Worm (Caenorhabditis elegans) whole organism, late embryonic: Measurements from ENCODE around the gene let-756.

Experiments used
- C38D4.7 ChIP-seq: fragments of 200-800 bp; sonication (Bioruptor generic); optimal IDR thresholded peaks from 2 replicates; lab custom pipeline; 2018; ENCODE audit warnings: mild to moderate bottlenecking, missing genetic modification characterization, moderate library complexity, missing compliant biosample characterization
- F13H6.1 ChIP-seq: sonication (generic microtip); optimal IDR thresholded peaks from 2 replicates; lab custom pipeline; 2016; ENCODE audit warnings: missing genetic modification characterization, missing compliant biosample characterization
- K02D7.2 ChIP-seq: sonication (generic microtip); optimal IDR thresholded peaks from 2 replicates; lab custom pipeline; 2017; ENCODE audit warnings: mild to moderate bottlenecking, missing genetic modification characterization, missing compliant biosample characterization
- K09A11.1 ChIP-seq: sonication (generic microtip); optimal IDR thresholded peaks from 2 replicates; lab custom pipeline; 2017; ENCODE audit warnings: antibody characterized with exemption, mild to moderate bottlenecking, missing genetic modification characterization, missing compliant biosample characterization; ENCODE audit not compliant: insufficient read depth
- T23F11.4 ChIP-seq: fragments of 200-800 bp; sonication (Bioruptor generic); optimal IDR thresholded peaks from 2 replicates; lab custom pipeline; 2018; ENCODE audit warnings: mild to moderate bottlenecking, missing genetic modification characterization, missing compliant biosample characterization
- Y22D7AL.16 ChIP-seq: sonication (generic microtip); optimal IDR thresholded peaks from 2 replicates; lab custom pipeline; 2016; ENCODE audit warnings: missing genetic modification characterization, missing compliant biosample characterization
- ahr-1 ChIP-seq: sonication (generic microtip); optimal IDR thresholded peaks from 2 replicates; lab custom pipeline; 2016; ENCODE audit warnings: missing genetic modification characterization, missing compliant biosample characterization
- ceh-14 ChIP-seq: sonication (generic microtip); optimal IDR thresholded peaks from 2 replicates; lab custom pipeline; 2016; ENCODE audit warnings: missing genotype, missing genetic modification characterization, missing compliant biosample characterization
- ceh-18 ChIP-seq: sonication (generic microtip); optimal IDR thresholded peaks from 2 replicates; lab custom pipeline; 2016; ENCODE audit warnings: missing genetic modification characterization, missing compliant biosample characterization
- ceh-30 ChIP-seq: fragments of 150-350 bp; optimal IDR thresholded peaks from 2 replicates; lab custom pipeline; 2014; ENCODE audit warnings: missing biosample characterization, missing genetic modification characterization
- ceh-34 ChIP-seq: sonication (generic microtip); optimal IDR thresholded peaks from 2 replicates; lab custom pipeline; 2016; ENCODE audit warnings: mild to moderate bottlenecking, missing genetic modification characterization, missing compliant biosample characterization
- ceh-45 ChIP-seq: fragments of 200-800 bp; sonication (Bioruptor generic); IDR thresholded peaks from 2 replicates; pipeline ENCODE4 v1.3.6; 2022; ENCODE audit warnings: missing genetic modification reagents, missing genetic modification characterization, missing compliant biosample characterization
- ceh-48 ChIP-seq: sonication (generic microtip); optimal IDR thresholded peaks from 2 replicates; lab custom pipeline; 2016; ENCODE audit warnings: missing genetic modification characterization, inconsistent platforms, missing compliant biosample characterization
- ceh-9 ChIP-seq: sonication (generic microtip); optimal IDR thresholded peaks from 2 replicates; lab custom pipeline; 2016; ENCODE audit warnings: mild to moderate bottlenecking, missing genetic modification characterization, inconsistent platforms, missing compliant biosample characterization
- che-1 ChIP-seq: sonication (generic microtip); optimal IDR thresholded peaks from 2 replicates; lab custom pipeline; 2016; ENCODE audit warnings: mild to moderate bottlenecking, missing genetic modification characterization, missing compliant biosample characterization
- dmd-4 ChIP-seq: sonication (generic microtip); optimal IDR thresholded peaks from 2 replicates; lab custom pipeline; 2016; ENCODE audit warnings: borderline replicate concordance, missing genetic modification characterization, missing compliant biosample characterization
- dve-1 ChIP-seq: sonication (generic microtip); optimal IDR thresholded peaks from 2 replicates; lab custom pipeline; 2017; ENCODE audit warnings: antibody characterized with exemption, mild to moderate bottlenecking, missing genetic modification characterization, missing compliant biosample characterization
- elt-2 ChIP-seq: sonication (generic microtip); optimal IDR thresholded peaks from 2 replicates; lab custom pipeline; 2016; ENCODE audit warnings: missing genetic modification reagents, missing genetic modification characterization, missing compliant biosample characterization
- elt-4 ChIP-seq: sonication (generic microtip); optimal IDR thresholded peaks from 2 replicates; lab custom pipeline; 2016; ENCODE audit warnings: missing genetic modification characterization, missing compliant biosample characterization
- ets-4 ChIP-seq: sonication (generic microtip); optimal IDR thresholded peaks from 2 replicates; lab custom pipeline; 2016; ENCODE audit warnings: missing genetic modification characterization, missing compliant biosample characterization
- eyg-1 ChIP-seq: sonication (generic microtip); optimal IDR thresholded peaks from 2 replicates; lab custom pipeline; 2016; ENCODE audit warnings: missing genotype, missing genetic modification characterization, missing compliant biosample characterization
- fax-1 ChIP-seq: sonication (generic microtip); optimal IDR thresholded peaks from 2 replicates; lab custom pipeline; 2016; ENCODE audit warnings: missing genotype, missing genetic modification characterization, missing compliant biosample characterization
- fkh-6 ChIP-seq: sonication (generic microtip); optimal IDR thresholded peaks from 2 replicates; lab custom pipeline; 2016; ENCODE audit warnings: missing genetic modification characterization, missing compliant biosample characterization
- gmeb-2 ChIP-seq: sonication (generic microtip); optimal IDR thresholded peaks from 2 replicates; lab custom pipeline; 2016; ENCODE audit warnings: missing genetic modification characterization, inconsistent platforms, missing compliant biosample characterization
- hlh-13 ChIP-seq: fragments of 200-800 bp; sonication (Bioruptor generic); optimal IDR thresholded peaks from 2 replicates; lab custom pipeline; 2018; ENCODE audit warnings: mild to moderate bottlenecking, missing genetic modification characterization, missing compliant biosample characterization
- hlh-30 ChIP-seq: sonication (generic microtip); optimal IDR thresholded peaks from 2 replicates; lab custom pipeline; 2017; ENCODE audit warnings: antibody characterized with exemption, missing genetic modification characterization, missing compliant biosample characterization; ENCODE audit not compliant: insufficient read depth
- hlh-6 ChIP-seq: sonication (generic microtip); optimal IDR thresholded peaks from 2 replicates; lab custom pipeline; 2016; ENCODE audit warnings: missing genotype, missing genetic modification characterization, missing compliant biosample characterization
- hlh-8 ChIP-seq: sonication (generic microtip); optimal IDR thresholded peaks from 2 replicates; lab custom pipeline; 2016; ENCODE audit warnings: missing genotype, missing genetic modification characterization, missing compliant biosample characterization
- lim-6 ChIP-seq: sonication (generic microtip); optimal IDR thresholded peaks from 2 replicates; lab custom pipeline; 2016; ENCODE audit warnings: missing genetic modification characterization, missing compliant biosample characterization
- lin-11 ChIP-seq: fragments of 200-800 bp; sonication (Bioruptor generic); optimal IDR thresholded peaks from 2 replicates; lab custom pipeline; 2018; ENCODE audit warnings: mild to moderate bottlenecking, missing genetic modification characterization, missing compliant biosample characterization
- madf-2 ChIP-seq: sonication (generic microtip); optimal IDR thresholded peaks from 2 replicates; lab custom pipeline; 2017; ENCODE audit warnings: missing genetic modification characterization, missing compliant biosample characterization
- mec-3 ChIP-seq: sonication (generic microtip); optimal IDR thresholded peaks from 2 replicates; lab custom pipeline; 2016; ENCODE audit warnings: borderline replicate concordance, missing genetic modification characterization, missing compliant biosample characterization
- nfya-1 ChIP-seq: sonication (generic microtip); optimal IDR thresholded peaks from 2 replicates; lab custom pipeline; 2017; ENCODE audit warnings: missing genetic modification characterization, mild to moderate bottlenecking, missing compliant biosample characterization, antibody characterized with exemption, moderate library complexity
- nhr-232 ChIP-seq: sonication (generic microtip); optimal IDR thresholded peaks from 2 replicates; lab custom pipeline; 2016; ENCODE audit warnings: missing genetic modification characterization, missing compliant biosample characterization
- npax-4 ChIP-seq: sonication (generic microtip); optimal IDR thresholded peaks from 2 replicates; lab custom pipeline; 2016; ENCODE audit warnings: missing genetic modification characterization, missing compliant biosample characterization
- odd-2 ChIP-seq: sonication (generic microtip); optimal IDR thresholded peaks from 2 replicates; lab custom pipeline; 2017; ENCODE audit warnings: antibody characterized with exemption, mild to moderate bottlenecking, missing genetic modification characterization, missing compliant biosample characterization
- pag-3 ChIP-seq: sonication (generic microtip); optimal IDR thresholded peaks from 2 replicates; lab custom pipeline; 2016; ENCODE audit warnings: missing compliant biosample characterization, missing genetic modification characterization, borderline replicate concordance
- pat-9 ChIP-seq: fragments of 200-800 bp; sonication (Bioruptor generic); optimal IDR thresholded peaks from 2 replicates; lab custom pipeline; 2018; ENCODE audit warnings: mild to moderate bottlenecking, missing genetic modification characterization, moderate library complexity, missing compliant biosample characterization
- pax-1 ChIP-seq: fragments of 150-350 bp; optimal IDR thresholded peaks from 2 replicates; lab custom pipeline; 2014; ENCODE audit warnings: missing biosample characterization, missing genetic modification characterization
- pha-2 ChIP-seq: sonication (generic microtip); optimal IDR thresholded peaks from 2 replicates; lab custom pipeline; 2017; ENCODE audit warnings: mild to moderate bottlenecking, missing genetic modification characterization, missing compliant biosample characterization
- pha-4 ChIP-seq: fragments of 150-350 bp; optimal IDR thresholded peaks from 2 replicates; lab custom pipeline; 2018; ENCODE audit warnings: missing biosample characterization, missing genetic modification reagents, missing genetic modification characterization
- pqm-1 ChIP-seq: sonication (generic microtip); optimal IDR thresholded peaks from 2 replicates; lab custom pipeline; 2016; ENCODE audit warnings: missing genetic modification characterization, missing compliant biosample characterization
- pros-1 ChIP-seq: fragments of 150-350 bp; optimal IDR thresholded peaks from 2 replicates; lab custom pipeline; 2014; ENCODE audit warnings: missing biosample characterization, missing genetic modification reagents, missing genetic modification characterization
- rnt-1 ChIP-seq: sonication (generic microtip); optimal IDR thresholded peaks from 2 replicates; lab custom pipeline; 2016; ENCODE audit warnings: missing genetic modification characterization, missing compliant biosample characterization
- sdc-2 ChIP-seq: sonication (generic microtip); optimal IDR thresholded peaks from 2 replicates; lab custom pipeline; 2016; ENCODE audit warnings: missing genotype, missing genetic modification characterization, missing compliant biosample characterization
- sox-2 ChIP-seq: fragments of 200-800 bp; sonication (Bioruptor generic); IDR thresholded peaks from 2 replicates; pipeline ENCODE4 v1.3.6; 2022; ENCODE audit warnings: missing genetic modification reagents, missing genetic modification characterization, missing compliant biosample characterization
- sox-4 ChIP-seq: sonication (generic microtip); optimal IDR thresholded peaks from 2 replicates; lab custom pipeline; 2017; ENCODE audit warnings: mild to moderate bottlenecking, missing genetic modification characterization, inconsistent platforms, missing compliant biosample characterization
- syd-9 ChIP-seq: sonication (generic microtip); optimal IDR thresholded peaks from 2 replicates; lab custom pipeline; 2016; ENCODE audit warnings: mild to moderate bottlenecking, missing genetic modification characterization, moderate library complexity, missing compliant biosample characterization
- unc-3 ChIP-seq, 2 experiments: fragments of 200-800 bp in 1 of 2; sonication (Bioruptor generic) in 1 of 2; sonication (generic microtip) in 1 of 2; conservative IDR thresholded peaks in 1 of 2; optimal IDR thresholded peaks in 1 of 2; 2 replicates each; pipeline versions ENCODE4 v1.3.6 to Lab custom; 2016 to 2022; ENCODE audit warnings: missing compliant biosample characterization in 2 of 2, missing genetic modification characterization in 2 of 2, missing genetic modification reagents in 1 of 2
- unc-55 ChIP-seq: sonication (generic microtip); optimal IDR thresholded peaks from 2 replicates; lab custom pipeline; 2017; ENCODE audit warnings: missing biosample characterization, missing genetic modification reagents, missing genetic modification characterization
- zip-5 ChIP-seq: sonication (generic microtip); optimal IDR thresholded peaks from 2 replicates; lab custom pipeline; 2016; ENCODE audit warnings: missing genetic modification characterization, missing compliant biosample characterization
- ztf-16 ChIP-seq: sonication (generic microtip); optimal IDR thresholded peaks from 2 replicates; lab custom pipeline; 2017; ENCODE audit warnings: missing genetic modification characterization, missing compliant biosample characterization

The let-756 gene

ce11 chrIII:6453665-6454064 lies 46.7 kb downstream of the let-756 start:
- no peak for TF ChIP-seq dmd-4
- TF ChIP-seq elt-2 (tag; lab: Kevin White, UChicago), result peak; percentile 80
- TF ChIP-seq ahr-1 (tag; lab: Kevin White, UChicago), result no peak
- TF ChIP-seq hlh-6 (tag; lab: Kevin White, UChicago), result no peak
- TF ChIP-seq Y22D7AL.16 (tag; lab: Kevin White, UChicago), result no peak
- TF ChIP-seq che-1 (tag; lab: Kevin White, UChicago), result peak; percentile 22
- TF ChIP-seq gmeb-2 (tag; lab: Kevin White, UChicago), result peak; percentile 55
- 0 out of 2 replicates have a peak, but pooled peaks have one; percentile 23 for TF ChIP-seq sox-2
- peak; percentile 74 for TF ChIP-seq ztf-16 (tag; lab: Kevin White, UChicago)
- peak; percentile 87 for TF ChIP-seq ceh-34 (tag; lab: Kevin White, UChicago)
- peak; percentile 83 for TF ChIP-seq nfya-1 (tag; lab: Kevin White, UChicago)
- peak; percentile 41 for TF ChIP-seq madf-2 (tag; lab: Kevin White, UChicago)
- TF ChIP-seq odd-2 (tag; lab: Kevin White, UChicago), result no peak
- TF ChIP-seq ceh-30 (tag; lab: Kevin White, UChicago), result peak; percentile 37
- TF ChIP-seq sdc-2, result peak; percentile 55
- no peak for TF ChIP-seq elt-4 (tag; lab: Kevin White, UChicago)
- TF ChIP-seq mec-3 (tag; lab: Kevin White, UChicago), result no peak
- TF ChIP-seq hlh-13, result peak; percentile 51
- no peak for TF ChIP-seq zip-5
- TF ChIP-seq lin-11 (tag; lab: Kevin White, UChicago), result peak; percentile 5
- TF ChIP-seq fkh-6 (tag; lab: Kevin White, UChicago), result peak; percentile 56
- TF ChIP-seq pha-2, result peak; percentile 17
- TF ChIP-seq pag-3, result no peak
- TF ChIP-seq fax-1 (tag; lab: Kevin White, UChicago), result peak; percentile 40
- TF ChIP-seq K09A11.1 (tag; lab: Kevin White, UChicago), result peak; percentile 19
- peak; percentile 32 for TF ChIP-seq C38D4.7 (GFP tag; lab: Kevin White, UChicago)
- peak; percentile 14 for TF ChIP-seq pros-1 (tag; lab: Kevin White, UChicago)
- peak; percentile 32 for TF ChIP-seq pqm-1 (tag; lab: Kevin White, UChicago)
- TF ChIP-seq F13H6.1 (tag; lab: Kevin White, UChicago), result peak; percentile 54
- TF ChIP-seq K02D7.2, result no peak
- no peak for TF ChIP-seq unc-3 (GFP tag; conservative IDR thresholded peaks at IDR 0.05; lab: Robert Waterston, UW)
- peak; percentile 36 for TF ChIP-seq unc-3 (tag; optimal IDR thresholded peaks at IDR 0.05; lab: Kevin White, UChicago)
- TF ChIP-seq ceh-48 (tag; lab: Kevin White, UChicago), result peak; percentile 8
- no peak for TF ChIP-seq ceh-9
- peak; percentile 64 for TF ChIP-seq ceh-18 (tag; lab: Kevin White, UChicago)
- TF ChIP-seq rnt-1 (tag; lab: Kevin White, UChicago), result peak; percentile 41
- peak; percentile 68 for TF ChIP-seq ceh-14 (tag; lab: Kevin White, UChicago)
- TF ChIP-seq unc-55 (GFP tag; lab: Kevin White, UChicago), result no peak
- no peak for TF ChIP-seq eyg-1 (tag; lab: Kevin White, UChicago)
- TF ChIP-seq sox-4 (tag; lab: Kevin White, UChicago), result peak; percentile 60
- TF ChIP-seq pha-4 (tag; lab: Kevin White, UChicago), result no peak
- TF ChIP-seq pat-9 (tag; lab: Kevin White, UChicago), result peak; percentile 62
- TF ChIP-seq hlh-30 (tag; lab: Kevin White, UChicago), result peak; percentile 41
- peak; percentile 11 for TF ChIP-seq hlh-8
- peak; percentile 26 for TF ChIP-seq lim-6 (tag; lab: Kevin White, UChicago)
- TF ChIP-seq dve-1 (tag; lab: Kevin White, UChicago), result peak; percentile 79
- no peak for TF ChIP-seq ceh-45
- peak; percentile 37 for TF ChIP-seq T23F11.4 (GFP tag; lab: Kevin White, UChicago)
- TF ChIP-seq syd-9 (tag; lab: Kevin White, UChicago), result peak; percentile 33
- peak; percentile 28 for TF ChIP-seq nhr-232 (tag; lab: Kevin White, UChicago)
- no peak for TF ChIP-seq pax-1 (tag; lab: Kevin White, UChicago)
- no peak for TF ChIP-seq npax-4 (tag; lab: Kevin White, UChicago)
- TF ChIP-seq ets-4, result peak; percentile 31
